Worm (Caenorhabditis elegans) whole organism, early embryonic: ENCODE data around the gene srsx-27.

Experiments used
- B0310.2 ChIP-seq: sonication (generic microtip); optimal IDR thresholded peaks from 2 replicates; lab custom pipeline; 2016; ENCODE audit warnings: mild to moderate bottlenecking, missing genetic modification characterization, missing compliant biosample characterization
- F13C5.2 ChIP-seq: sonication (generic microtip); optimal IDR thresholded peaks from 2 replicates; lab custom pipeline; 2017; ENCODE audit warnings: mild to moderate bottlenecking, missing genetic modification characterization, inconsistent platforms, missing compliant biosample characterization
- aly-1 ChIP-seq: sonication (generic microtip); optimal IDR thresholded peaks from 2 replicates; lab custom pipeline; 2016; ENCODE audit warnings: missing genetic modification characterization, missing compliant biosample characterization
- ama-1 ChIP-seq: fragments of 150-350 bp; optimal IDR thresholded peaks from 2 replicates; lab custom pipeline; 2014
- ceh-13 ChIP-seq: fragments of 200-800 bp; sonication (Bioruptor generic); optimal IDR thresholded peaks from 2 replicates; lab custom pipeline; 2018; ENCODE audit warnings: mild to moderate bottlenecking, missing genetic modification characterization, missing compliant biosample characterization
- ceh-36 ChIP-seq: sonication (generic microtip); optimal IDR thresholded peaks from 2 replicates; lab custom pipeline; 2016; ENCODE audit warnings: missing genetic modification characterization, inconsistent platforms, missing compliant biosample characterization
- ets-7 ChIP-seq: sonication (generic microtip); optimal IDR thresholded peaks from 2 replicates; lab custom pipeline; 2016; ENCODE audit warnings: missing genotype, missing genetic modification characterization, missing compliant biosample characterization
- flt-1 ChIP-seq: fragments of 200-800 bp; sonication (Bioruptor generic); IDR thresholded peaks from 2 replicates; pipeline ENCODE4 v1.3.6; 2022; ENCODE audit warnings: missing genetic modification characterization, missing compliant biosample characterization
- hmbx-1 ChIP-seq: sonication (generic microtip); optimal IDR thresholded peaks from 2 replicates; lab custom pipeline; 2016; ENCODE audit warnings: mild to moderate bottlenecking, missing genetic modification characterization, missing compliant biosample characterization
- hmg-4 ChIP-seq: fragments of 200-800 bp; sonication (Bioruptor generic); optimal IDR thresholded peaks from 2 replicates; lab custom pipeline; 2018; ENCODE audit warnings: mild to moderate bottlenecking, missing genetic modification characterization, missing compliant biosample characterization
- hnd-1 ChIP-seq: sonication (generic microtip); optimal IDR thresholded peaks from 2 replicates; lab custom pipeline; 2016; ENCODE audit warnings: missing genetic modification characterization, missing compliant biosample characterization
- pes-1 ChIP-seq: fragments of 200-800 bp; sonication (Bioruptor generic); IDR thresholded peaks from 2 replicates; pipeline ENCODE4 v1.3.6; 2022; ENCODE audit warnings: missing genetic modification reagents, missing genetic modification characterization, missing compliant biosample characterization
- scrt-1 ChIP-seq: fragments of 200-800 bp; sonication (Bioruptor generic); IDR thresholded peaks from 2 replicates; pipeline ENCODE4 v1.3.6; 2022; ENCODE audit warnings: missing genetic modification characterization, missing compliant biosample characterization
- sea-1 ChIP-seq: fragments of 200-800 bp; sonication (Bioruptor generic); conservative IDR thresholded peaks from 2 replicates; pipeline ENCODE4 v1.3.6; 2022; ENCODE audit warnings: missing genetic modification characterization, missing compliant biosample characterization
- tbx-11 ChIP-seq: fragments of 200-800 bp; sonication (Bioruptor generic); IDR thresholded peaks from 2 replicates; pipeline ENCODE4 v1.3.6; 2022; ENCODE audit warnings: missing genetic modification characterization, missing compliant biosample characterization
- tbx-37 ChIP-seq: fragments of 200-800 bp; sonication (Bioruptor generic); conservative IDR thresholded peaks from 2 replicates; pipeline ENCODE4 v1.3.6; 2022; ENCODE audit warnings: missing genetic modification reagents, missing genetic modification characterization, missing compliant biosample characterization
- tra-4 ChIP-seq: sonication (generic microtip); optimal IDR thresholded peaks from 2 replicates; lab custom pipeline; 2017; ENCODE audit warnings: missing genetic modification characterization, missing compliant biosample characterization

srsx-27 gene

ce11 chrV:10130195-10130594 lies 19.6 kb upstream of the srsx-27 start, which contains the start of gene aos-1:
TSS of gene aos-1 (minus strand) at chrV:10130295.
- TF ChIP-seq aly-1 (tag; lab: Kevin White, UChicago) (no peak), tra-4 (tag; lab: Kevin White, UChicago) (no peak), ceh-36 (tag; lab: Kevin White, UChicago) (no peak), pes-1 (GFP tag; lab: Robert Waterston, UW) (no peak), scrt-1 (GFP tag; lab: Robert Waterston, UW) (no peak), ets-7 (tag; lab: Kevin White, UChicago) (no peak), sea-1 (GFP tag; lab: Robert Waterston, UW) (no peak), ama-1 (lab: Kevin White, UChicago) (no peak), hmbx-1 (tag; lab: Kevin White, UChicago) (no peak), ceh-13 (GFP tag; lab: Kevin White, UChicago) (no peak), hmg-4 (no peak), F13C5.2 (tag; lab: Kevin White, UChicago) (no peak), flt-1 (GFP tag; lab: Robert Waterston, UW) (no peak), hnd-1 (no peak), tbx-11 (GFP tag; lab: Robert Waterston, UW) (no peak), B0310.2 (tag; lab: Kevin White, UChicago) (no peak), tbx-37 (GFP tag; lab: Robert Waterston, UW) (no peak)

ce11 chrV:10133277-10133676 lies 16.6 kb upstream of the srsx-27 start:
- TF ChIP-seq scrt-1 (GFP tag; lab: Robert Waterston, UW) (no peak), ets-7 (tag; lab: Kevin White, UChicago) (no peak), F13C5.2 (tag; lab: Kevin White, UChicago) (no peak), hmbx-1 (tag; lab: Kevin White, UChicago) (no peak), ceh-36 (tag; lab: Kevin White, UChicago) (no peak), ceh-13 (GFP tag; lab: Kevin White, UChicago) (no peak), sea-1 (GFP tag; lab: Robert Waterston, UW) (no peak), tra-4 (tag; lab: Kevin White, UChicago) (no peak), tbx-37 (GFP tag; lab: Robert Waterston, UW) (no peak), tbx-11 (GFP tag; lab: Robert Waterston, UW) (no peak), B0310.2 (tag; lab: Kevin White, UChicago) (no peak), aly-1 (tag; lab: Kevin White, UChicago) (no peak), flt-1 (GFP tag; lab: Robert Waterston, UW) (no peak), hnd-1 (no peak), ama-1 (lab: Kevin White, UChicago) (no peak), hmg-4 (no peak), pes-1 (GFP tag; lab: Robert Waterston, UW) (no peak)

- TF ChIP-seq tbx-37 (GFP tag; lab: Robert Waterston, UW) (no peak), F13C5.2 (tag; lab: Kevin White, UChicago) (no peak), B0310.2 (tag; lab: Kevin White, UChicago) (no peak), aly-1 (tag; lab: Kevin White, UChicago) (no peak), flt-1 (GFP tag; lab: Robert Waterston, UW) (no peak), pes-1 (GFP tag; lab: Robert Waterston, UW) (no peak), hmg-4 (no peak)
Observed at ce11 chrV:10134077-10134693, 15.6 kb upstream of the srsx-27 start, which contains the start of the genes C08B6.18, wdr-20 and C08B6.8. TSS of gene C08B6.18 (minus strand) at chrV:10134127. TSS of gene wdr-20 (minus strand) at chrV:10134158. TSS of gene C08B6.8 (plus strand) at chrV:10134643.

ce11 chrV:10145653-10146052 lies 4.2 kb upstream of the srsx-27 start, which contains the start of gene C51E3.9:
TSS of gene C51E3.9 (plus strand) at chrV:10145953.
- no peak for TF ChIP-seq scrt-1 (GFP tag; lab: Robert Waterston, UW)
- no peak for TF ChIP-seq ama-1 (lab: Kevin White, UChicago)
- no peak for TF ChIP-seq F13C5.2 (tag; lab: Kevin White, UChicago)
- no peak for TF ChIP-seq hmbx-1 (tag; lab: Kevin White, UChicago)
- TF ChIP-seq ets-7 (tag; lab: Kevin White, UChicago): no peak
- no peak for TF ChIP-seq flt-1 (GFP tag; lab: Robert Waterston, UW)

- TF ChIP-seq hnd-1 (no peak), tbx-11 (GFP tag; lab: Robert Waterston, UW) (no peak), sea-1 (GFP tag; lab: Robert Waterston, UW) (no peak), tbx-37 (GFP tag; lab: Robert Waterston, UW) (no peak), pes-1 (GFP tag; lab: Robert Waterston, UW) (no peak), tra-4 (tag; lab: Kevin White, UChicago) (no peak), ceh-36 (tag; lab: Kevin White, UChicago) (no peak), flt-1 (GFP tag; lab: Robert Waterston, UW) (no peak), ets-7 (tag; lab: Kevin White, UChicago) (no peak), ceh-13 (GFP tag; lab: Kevin White, UChicago) (no peak), F13C5.2 (tag; lab: Kevin White, UChicago) (no peak), scrt-1 (GFP tag; lab: Robert Waterston, UW) (no peak), B0310.2 (tag; lab: Kevin White, UChicago) (no peak), aly-1 (tag; lab: Kevin White, UChicago) (no peak)
Observed at ce11 chrV:10146787-10147186, 3.0 kb upstream of the srsx-27 start.

- TF ChIP-seq hmbx-1 (tag; lab: Kevin White, UChicago) (no peak), B0310.2 (tag; lab: Kevin White, UChicago) (no peak), ceh-36 (tag; lab: Kevin White, UChicago) (no peak), ets-7 (tag; lab: Kevin White, UChicago) (no peak), tbx-11 (GFP tag; lab: Robert Waterston, UW) (no peak), hmg-4 (no peak), ama-1 (lab: Kevin White, UChicago) (no peak), aly-1 (tag; lab: Kevin White, UChicago) (no peak)
Observed at ce11 chrV:10148352-10148751, 1.5 kb upstream of the srsx-27 start, which contains the start of gene srsx-26. TSS of gene srsx-26 (plus strand) at chrV:10148652.
